Worm (Caenorhabditis elegans) whole organism, L4 larva: Measurements from ENCODE around the gene unc-77.

Experiments used
- F37D6.2 ChIP-seq: sonication (generic microtip); optimal IDR thresholded peaks from 2 replicates; lab custom pipeline; 2016; ENCODE audit warnings: mild to moderate bottlenecking, missing genetic modification characterization, missing compliant biosample characterization
- Y105C5A.15 ChIP-seq: fragments of 200-800 bp; sonication (Bioruptor generic); IDR thresholded peaks from 2 replicates; pipeline ENCODE4 v1.3.6; 2022; ENCODE audit warnings: missing genetic modification characterization, missing compliant biosample characterization
- Y75B8A.6 ChIP-seq: fragments of 200-800 bp; sonication (Bioruptor generic); IDR thresholded peaks from 2 replicates; pipeline ENCODE4 v1.3.6; 2022; ENCODE audit warnings: missing genetic modification reagents, missing genetic modification characterization, missing compliant biosample characterization
- duxl-1 ChIP-seq: sonication (generic microtip); optimal IDR thresholded peaks from 2 replicates; lab custom pipeline; 2016; ENCODE audit warnings: mild to moderate bottlenecking, missing genetic modification characterization, moderate library complexity, missing compliant biosample characterization; ENCODE audit not compliant: poor library complexity
- fkh-10 ChIP-seq: fragments of 150-350 bp; optimal IDR thresholded peaks from 2 replicates; lab custom pipeline; 2014; ENCODE audit warnings: missing biosample characterization, missing genetic modification reagents, missing genetic modification characterization
- jun-1 ChIP-seq: fragments of 150-350 bp; optimal IDR thresholded peaks from 2 replicates; lab custom pipeline; 2014; ENCODE audit warnings: missing biosample characterization, missing genetic modification reagents, missing genetic modification characterization
- mdl-1 ChIP-seq, 2 experiments: fragments of 150-350 bp in 1 of 2; sonication (generic microtip) in 1 of 2; optimal IDR thresholded peaks; 2 replicates each; lab custom pipeline; 2014 to 2017; ENCODE audit warnings: missing biosample characterization in 2 of 2, missing genetic modification characterization in 2 of 2
- nhr-102 ChIP-seq: sonication (generic microtip); optimal IDR thresholded peaks from 2 replicates; lab custom pipeline; 2016; ENCODE audit warnings: mild to moderate bottlenecking, missing genetic modification characterization, moderate library complexity, missing compliant biosample characterization
- nhr-11 ChIP-seq: fragments of 150-350 bp; optimal IDR thresholded peaks from 2 replicates; lab custom pipeline; 2014; ENCODE audit warnings: missing biosample characterization, missing genetic modification characterization
- nhr-111 ChIP-seq: fragments of 200-800 bp; sonication (Bioruptor generic); optimal IDR thresholded peaks from 2 replicates; lab custom pipeline; 2018; ENCODE audit warnings: mild to moderate bottlenecking, missing genetic modification characterization, missing compliant biosample characterization
- pqm-1 ChIP-seq: sonication (generic microtip); optimal IDR thresholded peaks from 2 replicates; lab custom pipeline; 2017; ENCODE audit warnings: missing biosample characterization, missing genetic modification characterization
- unc-62 ChIP-seq, 3 experiments: fragments of 150-350 bp in 1 of 3; sonication (generic microtip); optimal IDR thresholded peaks in 2 of 3; peaks in 1 of 3; 1 replicate in 1 of 3; 2 replicates in 2 of 3; lab custom pipeline; 2014 to 2017; ENCODE audit warnings: missing biosample characterization in 3 of 3, missing genetic modification characterization in 3 of 3, missing genetic modification reagents in 3 of 3, missing genotype in 1 of 3

DNA sequence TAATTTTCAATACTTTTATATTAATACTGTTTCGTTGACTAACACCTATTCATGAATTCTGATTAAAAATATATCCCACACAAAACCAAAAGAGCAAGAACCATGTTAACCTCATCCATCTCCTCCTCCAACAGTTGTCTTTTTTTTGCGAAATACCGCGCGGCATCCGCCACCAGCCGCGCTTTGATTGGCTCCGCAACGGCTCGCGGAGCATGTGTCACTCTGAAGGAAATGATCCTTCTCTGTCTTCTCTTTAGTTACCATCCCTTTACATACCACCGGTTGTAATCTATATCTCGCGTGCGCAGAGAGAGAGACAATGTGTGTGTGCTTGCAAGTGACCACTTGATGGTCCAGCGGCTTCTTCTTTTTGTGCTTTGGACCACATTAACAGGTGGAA is 48.1 kb downstream of the unc-77 start:
- TF ChIP-seq nhr-102 (no peak), duxl-1 (tag; lab: Kevin White, UChicago) (no peak), F37D6.2 (tag; lab: Kevin White, UChicago) (no peak), Y75B8A.6 (GFP tag; lab: Robert Waterston, UW) (no peak), fkh-10 (GFP tag; lab: Kevin White, UChicago) (no peak), nhr-11 (tag; lab: Kevin White, UChicago) (no peak), jun-1 (tag; lab: Kevin White, UChicago) (no peak), pqm-1 (tag; lab: Kevin White, UChicago) (no peak), nhr-111 (no peak), unc-62 (GFP tag; optimal IDR thresholded peaks at IDR 0.05 in 1 of 2; lab: Kevin White, UChicago) (peak in 1 of 2 experiments; percentile 28), unc-62 (tag; optimal IDR thresholded peaks at IDR 0.05; lab: Kevin White, UChicago) (no peak), mdl-1 (tag; optimal IDR thresholded peaks at IDR 0.05; lab: Kevin White, UChicago) (no peak), Y105C5A.15 (GFP tag; lab: Robert Waterston, UW) (no peak)
